5 worm cellular contexts compared by ENCODE assay signal in the genomic region with DNA sequence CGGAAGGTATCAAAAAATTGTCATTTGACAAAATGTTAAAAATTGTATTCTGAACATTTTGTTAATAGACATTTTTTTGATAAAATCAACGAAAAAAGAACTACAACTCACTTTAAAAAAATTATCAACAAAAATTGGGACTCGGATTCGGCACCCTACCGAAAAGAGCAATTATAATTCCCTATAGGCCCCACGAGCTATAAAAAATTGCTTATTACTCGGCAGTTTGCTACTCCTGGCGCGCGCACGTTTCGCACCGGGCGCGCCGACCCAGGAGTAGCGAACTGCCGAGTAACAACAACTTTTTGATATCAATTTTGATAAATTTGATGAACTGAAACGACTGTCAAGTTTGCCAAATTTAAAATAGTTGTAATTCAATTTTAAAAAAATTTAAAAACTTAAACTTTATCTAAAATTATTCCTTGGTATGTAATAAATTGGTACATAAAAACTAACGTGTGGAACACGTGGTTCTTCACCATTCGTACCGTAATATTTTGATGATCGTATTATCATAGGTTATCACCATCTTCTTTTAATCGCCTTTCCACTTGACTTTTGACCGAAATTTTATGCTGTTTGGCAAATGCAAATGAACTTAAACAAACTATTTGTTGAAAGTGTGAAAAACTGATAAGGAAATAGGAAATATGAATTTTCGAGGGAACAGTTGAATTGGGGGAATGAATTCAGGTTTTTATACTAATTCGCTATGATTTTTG.
TF ChIP-seq lines count a peak whose summit lies in the region.

No protein-coding gene starts in this region.

TF ChIP-seq in whole organism, L1 larva, 84 proteins besides CTCF, POLR2A, EP300 and RAD21 (continues in another document):
- peak in 1 of 2 experiments; percentile 47 for TF ChIP-seq lsy-2 (tag; optimal IDR thresholded peaks at IDR 0.05; lab: Kevin White, UChicago)
- TF ChIP-seq lir-3 (tag; optimal IDR thresholded peaks at IDR 0.05; lab: Kevin White, UChicago; ENCODE audit: poor library complexity): peak; percentile 33
- peak; percentile 17 for TF ChIP-seq snu-23 (GFP tag; optimal IDR thresholded peaks at IDR 0.05; lab: Kevin White, UChicago)
- TF ChIP-seq nhr-90 (tag; optimal IDR thresholded peaks at IDR 0.05; lab: Kevin White, UChicago; ENCODE audit: poor library complexity): peak; percentile 32
- peak; percentile 18 for TF ChIP-seq lin-14 (GFP tag; optimal IDR thresholded peaks at IDR 0.05; lab: Kevin White, UChicago)
- no peak for TF ChIP-seq aly-2 (tag; optimal IDR thresholded peaks at IDR 0.05; lab: Kevin White, UChicago)
- TF ChIP-seq nhr-20 (tag; optimal IDR thresholded peaks at IDR 0.05; lab: Kevin White, UChicago): peak; percentile 24
- no peak for TF ChIP-seq efl-1 (optimal IDR thresholded peaks at IDR 0.05; lab: Kevin White, UChicago)
- TF ChIP-seq efl-1 (GFP tag; optimal IDR thresholded peaks at IDR 0.05 in 1 of 2; lab: Kevin White, UChicago): peak in 1 of 2 experiments; percentile 45
- TF ChIP-seq nhr-71 (tag; optimal IDR thresholded peaks at IDR 0.05; lab: Kevin White, UChicago): peak; percentile 39
- TF ChIP-seq lin-35 (GFP tag; optimal IDR thresholded peaks at IDR 0.05; lab: Kevin White, UChicago): peak in 1 of 2 experiments; percentile 43
- TF ChIP-seq nhr-28 (tag; optimal IDR thresholded peaks at IDR 0.05; lab: Kevin White, UChicago): no peak
- TF ChIP-seq elt-2 (tag; optimal IDR thresholded peaks at IDR 0.05; lab: Kevin White, UChicago): peak; percentile 77
- TF ChIP-seq mef-2 (tag; optimal IDR thresholded peaks at IDR 0.05; lab: Kevin White, UChicago): no peak
- no peak for TF ChIP-seq F16B12.6 (tag; optimal IDR thresholded peaks at IDR 0.05; lab: Kevin White, UChicago)
- peak; percentile 28 for TF ChIP-seq nhr-19 (GFP tag; conservative IDR thresholded peaks at IDR 0.05; lab: Robert Waterston, UW)

TF ChIP-seq in whole organism, L2 larva, 48 proteins besides CTCF, POLR2A, EP300 and RAD21:
- peak; percentile 35 for TF ChIP-seq crh-2 (tag; optimal IDR thresholded peaks at IDR 0.05; lab: Kevin White, UChicago)
- TF ChIP-seq nhr-25 (tag; optimal IDR thresholded peaks at IDR 0.05; lab: Kevin White, UChicago): no peak
- no peak for TF ChIP-seq nhr-23 (tag; optimal IDR thresholded peaks at IDR 0.05; lab: Kevin White, UChicago)
- peak; percentile 56 for TF ChIP-seq sma-9 (GFP tag; optimal IDR thresholded peaks at IDR 0.05; lab: Kevin White, UChicago)
- TF ChIP-seq sma-9 (tag; optimal IDR thresholded peaks at IDR 0.05; lab: Kevin White, UChicago): no peak
- TF ChIP-seq nhr-77 (tag; optimal IDR thresholded peaks at IDR 0.05; lab: Kevin White, UChicago): no peak
- TF ChIP-seq fos-1 (tag; optimal IDR thresholded peaks at IDR 0.05; lab: Kevin White, UChicago): peak; percentile 8

TF ChIP-seq in whole organism, L3 larva, 47 proteins besides CTCF, POLR2A, EP300 and RAD21:
- TF ChIP-seq nhr-67 (tag; optimal IDR thresholded peaks at IDR 0.05; lab: Kevin White, UChicago): no peak
- TF ChIP-seq snpc-4 (tag; optimal IDR thresholded peaks at IDR 0.05; lab: Kevin White, UChicago): no peak
- peak; percentile 40 for TF ChIP-seq pqm-1 (tag; optimal IDR thresholded peaks at IDR 0.05; lab: Kevin White, UChicago)
- TF ChIP-seq pha-4 (tag; optimal IDR thresholded peaks at IDR 0.05; lab: Kevin White, UChicago): peak; percentile 58
- TF ChIP-seq elt-2 (tag; optimal IDR thresholded peaks at IDR 0.05; lab: Kevin White, UChicago): peak; percentile 72
- TF ChIP-seq nhr-43 (tag; optimal IDR thresholded peaks at IDR 0.05; lab: Kevin White, UChicago; ENCODE audit: poor library complexity, severe bottlenecking): no peak
- peak; percentile 3 for TF ChIP-seq ama-1 (optimal IDR thresholded peaks at IDR 0.05; lab: Kevin White, UChicago)
- TF ChIP-seq ztf-4 (tag; optimal IDR thresholded peaks at IDR 0.05; lab: Kevin White, UChicago): peak; percentile 14
TF ChIP-seq in whole organism, L3 larva: peak in this region for 5.

TF ChIP-seq in whole organism, L4 larva, 104 proteins besides CTCF, POLR2A, EP300 and RAD21 (continues in another document):
- no peak for TF ChIP-seq ceh-82 (tag; optimal IDR thresholded peaks at IDR 0.05; lab: Kevin White, UChicago)
- no peak for TF ChIP-seq vab-7 (GFP tag; IDR thresholded peaks at IDR 0.05; lab: Robert Waterston, UW)
- TF ChIP-seq F37D6.2 (tag; optimal IDR thresholded peaks at IDR 0.05; lab: Kevin White, UChicago): no peak
- TF ChIP-seq ztf-7 (tag; optimal IDR thresholded peaks at IDR 0.05; lab: Kevin White, UChicago): no peak
- no peak for TF ChIP-seq attf-4 (tag; optimal IDR thresholded peaks at IDR 0.05; lab: Kevin White, UChicago)
- TF ChIP-seq daf-8 (GFP tag; IDR thresholded peaks at IDR 0.05; lab: Robert Waterston, UW): no peak
- TF ChIP-seq zip-2 (tag; optimal IDR thresholded peaks at IDR 0.05; lab: Kevin White, UChicago): no peak
- no peak for TF ChIP-seq arid-1 (GFP tag; conservative IDR thresholded peaks at IDR 0.05; lab: Robert Waterston, UW)
- TF ChIP-seq nhr-41 (GFP tag; IDR thresholded peaks at IDR 0.05; lab: Robert Waterston, UW): no peak
- peak; percentile 22; the same call in 1 of the 2 replicates for TF ChIP-seq pha-4 (GFP tag; IDR thresholded peaks at IDR 0.05; lab: Robert Waterston, UW)
- TF ChIP-seq pha-4 (tag; optimal IDR thresholded peaks at IDR 0.05; lab: Kevin White, UChicago): no peak
- no peak for TF ChIP-seq Y75B8A.6 (GFP tag; IDR thresholded peaks at IDR 0.05; lab: Robert Waterston, UW)
- TF ChIP-seq nhr-42 (GFP tag; IDR thresholded peaks at IDR 0.05; lab: Robert Waterston, UW): no peak
- TF ChIP-seq duxl-1 (tag; optimal IDR thresholded peaks at IDR 0.05; lab: Kevin White, UChicago; ENCODE audit: poor library complexity): no peak
- no peak for TF ChIP-seq lin-15B (tag; optimal IDR thresholded peaks at IDR 0.05; lab: Kevin White, UChicago)
- no peak for TF ChIP-seq fos-1 (tag; optimal IDR thresholded peaks at IDR 0.05; lab: Kevin White, UChicago)
- TF ChIP-seq dve-1 (tag; optimal IDR thresholded peaks at IDR 0.05; lab: Kevin White, UChicago; ENCODE audit: insufficient read depth): peak; percentile 66
- no peak for TF ChIP-seq lin-39 (tag; optimal IDR thresholded peaks at IDR 0.05; lab: Kevin White, UChicago)
- TF ChIP-seq mdl-1 (tag; optimal IDR thresholded peaks at IDR 0.05; lab: Kevin White, UChicago): no peak
- no peak for TF ChIP-seq F26F4.8 (GFP tag; conservative IDR thresholded peaks at IDR 0.05; lab: Robert Waterston, UW)
- TF ChIP-seq F10B5.3 (tag; optimal IDR thresholded peaks at IDR 0.05; lab: Kevin White, UChicago): no peak
- TF ChIP-seq nhr-111 (GFP tag; optimal IDR thresholded peaks at IDR 0.05; lab: Kevin White, UChicago): no peak
- no peak for TF ChIP-seq lin-38 (GFP tag; IDR thresholded peaks at IDR 0.05; lab: Robert Waterston, UW)
- TF ChIP-seq zip-11 (GFP tag; IDR thresholded peaks at IDR 0.05; lab: Robert Waterston, UW): no peak
- no peak for TF ChIP-seq nhr-102 (tag; optimal IDR thresholded peaks at IDR 0.05; lab: Kevin White, UChicago)
- TF ChIP-seq pqm-1 (tag; optimal IDR thresholded peaks at IDR 0.05; lab: Kevin White, UChicago): peak; percentile 24
- no peak for TF ChIP-seq ceh-20 (GFP tag; IDR thresholded peaks at IDR 0.05; lab: Robert Waterston, UW)
- TF ChIP-seq set-16 (GFP tag; IDR thresholded peaks at IDR 0.05; lab: Robert Waterston, UW): no peak

TF ChIP-seq in whole organism, young adult, 124 proteins besides CTCF, POLR2A, EP300 and RAD21 (continues in another document):
- TF ChIP-seq F52B5.7 (tag; optimal IDR thresholded peaks at IDR 0.05; lab: Kevin White, UChicago) (no peak), ets-4 (GFP tag; optimal IDR thresholded peaks at IDR 0.05; lab: Kevin White, UChicago) (no peak), Y79H2A.3 (GFP tag; conservative IDR thresholded peaks at IDR 0.05; lab: Robert Waterston, UW) (no peak), C17E4.6 (GFP tag; IDR thresholded peaks at IDR 0.05; lab: Robert Waterston, UW) (no peak), let-526 (GFP tag; IDR thresholded peaks at IDR 0.05; lab: Robert Waterston, UW) (no peak), cebp-1 (GFP tag; IDR thresholded peaks at IDR 0.05; lab: Robert Waterston, UW) (no peak), cebp-1 (tag; optimal IDR thresholded peaks at IDR 0.05; lab: Kevin White, UChicago) (peak; percentile 6), K12H6.12 (tag; optimal IDR thresholded peaks at IDR 0.05; lab: Kevin White, UChicago) (no peak), rcor-1 (GFP tag; IDR thresholded peaks at IDR 0.05; lab: Robert Waterston, UW) (no peak), Y53F4B.3 (GFP tag; IDR thresholded peaks at IDR 0.05; lab: Robert Waterston, UW) (no peak), lin-26 (GFP tag; IDR thresholded peaks at IDR 0.05; lab: Robert Waterston, UW) (0 out of 2 replicates have a peak, but pooled peaks have one; percentile 54), unc-62 (GFP tag; optimal IDR thresholded peaks at IDR 0.05; lab: Kevin White, UChicago) (no peak), F57C9.4 (tag; optimal IDR thresholded peaks at IDR 0.05; lab: Kevin White, UChicago) (no peak), mel-28 (tag; optimal IDR thresholded peaks at IDR 0.05; lab: Kevin White, UChicago; ENCODE audit: borderline replicate concordance) (no peak), tbx-9 (tag; optimal IDR thresholded peaks at IDR 0.05; lab: Kevin White, UChicago; ENCODE audit: borderline replicate concordance) (no peak), ceh-79 (tag; optimal IDR thresholded peaks at IDR 0.05; lab: Kevin White, UChicago) (no peak), B0035.1 (tag; optimal IDR thresholded peaks at IDR 0.05; lab: Kevin White, UChicago) (no peak), snpc-1.3 (tag; optimal IDR thresholded peaks at IDR 0.05; lab: Kevin White, UChicago; ENCODE audit: insufficient read depth) (no peak), ZK185.1 (tag; optimal IDR thresholded peaks at IDR 0.05; lab: Kevin White, UChicago; ENCODE audit: poor library complexity, severe bottlenecking) (no peak), ztf-26 (tag; optimal IDR thresholded peaks at IDR 0.05; lab: Kevin White, UChicago) (no peak), ceh-91 (GFP tag; IDR thresholded peaks at IDR 0.05; lab: Robert Waterston, UW) (no peak), ztf-18 (tag; optimal IDR thresholded peaks at IDR 0.05; lab: Kevin White, UChicago) (no peak), somi-1 (GFP tag; optimal IDR thresholded peaks at IDR 0.05; lab: Kevin White, UChicago) (no peak), fkh-3 (tag; optimal IDR thresholded peaks at IDR 0.05; lab: Kevin White, UChicago) (no peak), ceh-100 (GFP tag; IDR thresholded peaks at IDR 0.05; lab: Robert Waterston, UW) (no peak), let-607 (tag; optimal IDR thresholded peaks at IDR 0.05; lab: Kevin White, UChicago) (peak in 1 of 2 experiments; percentile 17), athp-1 (tag; optimal IDR thresholded peaks at IDR 0.05; lab: Kevin White, UChicago) (no peak), madf-10 (tag; optimal IDR thresholded peaks at IDR 0.05; lab: Kevin White, UChicago) (no peak), atf-7 (tag; optimal IDR thresholded peaks at IDR 0.05; lab: Kevin White, UChicago) (peak; percentile 28), F22D6.2 (tag; optimal IDR thresholded peaks at IDR 0.05; lab: Kevin White, UChicago) (no peak), B0336.3 (GFP tag; IDR thresholded peaks at IDR 0.05; lab: Robert Waterston, UW) (no peak), F57A8.1 (GFP tag; optimal IDR thresholded peaks at IDR 0.05; lab: Kevin White, UChicago) (no peak)
